Worm (Caenorhabditis elegans) whole organism, L1 larva: ENCODE data around the gene F53A9.3.
A peak's percentile ranks its signal among the peaks of the same experiment; 100 is the strongest.

Experiments used
- aly-2 ChIP-seq: fragments of 150-350 bp; optimal IDR thresholded peaks from 2 replicates; lab custom pipeline; 2014; ENCODE audit warnings: missing biosample characterization, missing genetic modification characterization
- ama-1 ChIP-seq: fragments of 150-350 bp; optimal IDR thresholded peaks from 2 replicates; lab custom pipeline; 2014
- blmp-1 ChIP-seq: fragments of 150-350 bp; optimal IDR thresholded peaks from 2 replicates; lab custom pipeline; 2014; ENCODE audit warnings: missing biosample characterization, missing genetic modification characterization
- ceh-8 ChIP-seq: fragments of 200-800 bp; sonication (Bioruptor generic); optimal IDR thresholded peaks from 2 replicates; lab custom pipeline; 2018; ENCODE audit warnings: mild to moderate bottlenecking, missing genetic modification characterization, moderate library complexity, missing compliant biosample characterization
- dpl-1 ChIP-seq, 3 experiments: fragments of 150-350 bp in 2 of 3; sonication (generic microtip) in 1 of 3; optimal IDR thresholded peaks; 2 replicates each; lab custom pipeline; 2014 to 2017; ENCODE audit warnings: missing biosample characterization in 3 of 3, missing genetic modification characterization in 3 of 3, missing genetic modification reagents in 3 of 3
- dsc-1 ChIP-seq: sonication (generic microtip); optimal IDR thresholded peaks from 2 replicates; lab custom pipeline; 2016; ENCODE audit warnings: mild to moderate bottlenecking, missing genetic modification characterization, missing compliant biosample characterization
- efl-1 ChIP-seq, 4 experiments: fragments of 150-350 bp; optimal IDR thresholded peaks in 3 of 4; peaks in 1 of 4; 1 replicate in 1 of 4; 2 replicates in 3 of 4; lab custom pipeline; 2014; ENCODE audit warnings: missing biosample characterization in 2 of 4, missing genetic modification characterization in 2 of 4, missing genetic modification reagents in 2 of 4
- egl-27 ChIP-seq, 2 experiments: fragments of 150-350 bp in 1 of 2; sonication (generic microtip); optimal IDR thresholded peaks; 3 replicates each; lab custom pipeline; 2017 to 2018; ENCODE audit warnings: missing biosample characterization in 2 of 2, missing genetic modification characterization in 2 of 2, missing genetic modification reagents in 2 of 2
- elt-2 ChIP-seq: sonication (generic microtip); optimal IDR thresholded peaks from 2 replicates; lab custom pipeline; 2016; ENCODE audit warnings: missing genetic modification characterization, mild to moderate bottlenecking, inconsistent platforms, missing compliant biosample characterization, missing genetic modification reagents
- elt-3 ChIP-seq, 6 experiments: fragments of 150-350 bp in 1 of 6; sonication (generic microtip); optimal IDR thresholded peaks; 2 replicates each; lab custom pipeline; 2017 to 2018; ENCODE audit warnings: missing biosample characterization in 6 of 6, missing genetic modification characterization in 6 of 6, inconsistent platforms in 1 of 6
- fkh-10 ChIP-seq: sonication (generic microtip); optimal IDR thresholded peaks from 2 replicates; lab custom pipeline; 2017; ENCODE audit warnings: missing biosample characterization, missing genetic modification reagents, missing genetic modification characterization
- fkh-4 ChIP-seq: sonication (generic microtip); optimal IDR thresholded peaks from 2 replicates; lab custom pipeline; 2016; ENCODE audit warnings: missing compliant biosample characterization, missing genetic modification characterization, borderline replicate concordance
- fkh-8 ChIP-seq: sonication (generic microtip); optimal IDR thresholded peaks from 2 replicates; lab custom pipeline; 2016; ENCODE audit warnings: mild to moderate bottlenecking, missing genetic modification characterization, missing compliant biosample characterization
- grh-1 ChIP-seq: fragments of 200-800 bp; sonication (Bioruptor generic); IDR thresholded peaks from 2 replicates; pipeline ENCODE4 v1.3.6; 2022; ENCODE audit warnings: missing genetic modification reagents, missing genetic modification characterization, missing compliant biosample characterization
- lin-14 ChIP-seq: fragments of 200-800 bp; sonication (Bioruptor generic); optimal IDR thresholded peaks from 2 replicates; lab custom pipeline; 2018; ENCODE audit warnings: mild to moderate bottlenecking, missing genetic modification characterization, moderate library complexity, missing compliant biosample characterization
- lin-35 ChIP-seq, 2 experiments: fragments of 150-350 bp; optimal IDR thresholded peaks; 2 replicates each; lab custom pipeline; 2014; ENCODE audit warnings: missing biosample characterization in 2 of 2, missing genetic modification characterization in 2 of 2, missing genetic modification reagents in 2 of 2
- lsy-2 ChIP-seq, 2 experiments: fragments of 150-350 bp; optimal IDR thresholded peaks; 2 replicates each; lab custom pipeline; 2014; ENCODE audit warnings: missing biosample characterization in 2 of 2, missing genetic modification characterization in 2 of 2
- mab-9 ChIP-seq: fragments of 200-800 bp; sonication (Bioruptor generic); IDR thresholded peaks from 2 replicates; pipeline ENCODE4 v1.3.6; 2022; ENCODE audit warnings: missing genetic modification reagents, missing genetic modification characterization, missing compliant biosample characterization
- mef-2 ChIP-seq: fragments of 150-350 bp; optimal IDR thresholded peaks from 2 replicates; lab custom pipeline; 2014; ENCODE audit warnings: missing biosample characterization, missing genetic modification characterization
- mep-1 ChIP-seq: fragments of 150-350 bp; optimal IDR thresholded peaks from 2 replicates; lab custom pipeline; 2014; ENCODE audit warnings: missing biosample characterization, missing genetic modification characterization
- nhr-12 ChIP-seq: sonication (generic microtip); optimal IDR thresholded peaks from 2 replicates; lab custom pipeline; 2017; ENCODE audit warnings: missing biosample characterization, missing genetic modification characterization
- nhr-19 ChIP-seq: fragments of 200-800 bp; sonication (Bioruptor generic); conservative IDR thresholded peaks from 2 replicates; pipeline ENCODE4 v1.3.6; 2022; ENCODE audit warnings: missing genetic modification characterization, missing compliant biosample characterization
- nhr-20 ChIP-seq: sonication (generic microtip); optimal IDR thresholded peaks from 2 replicates; lab custom pipeline; 2016; ENCODE audit warnings: mild to moderate bottlenecking, missing genetic modification characterization, missing compliant biosample characterization
- nhr-237 ChIP-seq: fragments of 150-350 bp; optimal IDR thresholded peaks from 2 replicates; lab custom pipeline; 2014; ENCODE audit warnings: missing biosample characterization, missing genetic modification characterization
- nhr-47 ChIP-seq: sonication (generic microtip); optimal IDR thresholded peaks from 2 replicates; lab custom pipeline; 2016; ENCODE audit warnings: mild to moderate bottlenecking, missing genetic modification characterization, moderate library complexity, missing compliant biosample characterization
- nhr-71 ChIP-seq: sonication (generic microtip); optimal IDR thresholded peaks from 2 replicates; lab custom pipeline; 2016; ENCODE audit warnings: mild to moderate bottlenecking, missing genetic modification characterization, moderate library complexity, missing compliant biosample characterization
- nhr-77 ChIP-seq: fragments of 150-350 bp; optimal IDR thresholded peaks from 2 replicates; lab custom pipeline; 2014; ENCODE audit warnings: missing biosample characterization, missing genetic modification characterization
- nhr-90 ChIP-seq: sonication (generic microtip); optimal IDR thresholded peaks from 2 replicates; lab custom pipeline; 2016; ENCODE audit warnings: mild to moderate bottlenecking, missing genetic modification characterization, missing compliant biosample characterization; ENCODE audit not compliant: poor library complexity
- pax-3 ChIP-seq: fragments of 200-800 bp; sonication (Bioruptor generic); optimal IDR thresholded peaks from 2 replicates; lab custom pipeline; 2018; ENCODE audit warnings: mild to moderate bottlenecking, missing genetic modification characterization, moderate library complexity, missing compliant biosample characterization
- pqm-1 ChIP-seq: sonication (generic microtip); optimal IDR thresholded peaks from 3 replicates; lab custom pipeline; 2017; ENCODE audit warnings: missing biosample characterization, missing genetic modification characterization
- snpc-4 ChIP-seq: fragments of 150-350 bp; optimal IDR thresholded peaks from 2 replicates; lab custom pipeline; 2014; ENCODE audit warnings: missing biosample characterization, missing genetic modification characterization
- snu-23 ChIP-seq: sonication (generic microtip); optimal IDR thresholded peaks from 2 replicates; lab custom pipeline; 2016; ENCODE audit warnings: missing genetic modification characterization, missing compliant biosample characterization
- sox-4 ChIP-seq: sonication (generic microtip); optimal IDR thresholded peaks from 2 replicates; lab custom pipeline; 2016; ENCODE audit warnings: missing genetic modification characterization, missing compliant biosample characterization
- sup-37 ChIP-seq: fragments of 200-800 bp; sonication (Bioruptor generic); optimal IDR thresholded peaks from 2 replicates; lab custom pipeline; 2018; ENCODE audit warnings: mild to moderate bottlenecking, missing genetic modification characterization, missing compliant biosample characterization
- swsn-7 ChIP-seq: sonication (generic microtip); optimal IDR thresholded peaks from 2 replicates; lab custom pipeline; 2016; ENCODE audit warnings: missing genetic modification characterization, missing compliant biosample characterization
- tbx-2 ChIP-seq: sonication (generic microtip); optimal IDR thresholded peaks from 2 replicates; lab custom pipeline; 2016; ENCODE audit warnings: missing genetic modification characterization, missing compliant biosample characterization
- tlp-1 ChIP-seq: fragments of 150-350 bp; optimal IDR thresholded peaks from 2 replicates; lab custom pipeline; 2014; ENCODE audit warnings: missing biosample characterization, missing genetic modification characterization
- unc-30 ChIP-seq: sonication (generic microtip); optimal IDR thresholded peaks from 2 replicates; lab custom pipeline; 2017; ENCODE audit warnings: missing biosample characterization, missing genetic modification characterization
- unc-86 ChIP-seq: sonication (generic microtip); optimal IDR thresholded peaks from 2 replicates; lab custom pipeline; 2016; ENCODE audit warnings: missing genetic modification characterization, missing compliant biosample characterization
- vab-15 ChIP-seq: sonication (generic microtip); optimal IDR thresholded peaks from 2 replicates; lab custom pipeline; 2017; ENCODE audit warnings: missing genotype, mild to moderate bottlenecking, missing genetic modification characterization, missing compliant biosample characterization
- zag-1 ChIP-seq: fragments of 150-350 bp; optimal IDR thresholded peaks from 2 replicates; lab custom pipeline; 2014; ENCODE audit warnings: missing biosample characterization, missing genetic modification characterization

The F53A9.3 gene

ce11 chrX:8744192-8744985, 36.2 kb downstream of the F53A9.3 start:
- TF ChIP-seq lsy-2 (tag; optimal IDR thresholded peaks at IDR 0.05; lab: Kevin White, UChicago): no peak
- TF ChIP-seq ceh-8 (GFP tag; lab: Kevin White, UChicago): peak; percentile 54
- TF ChIP-seq fkh-8: peak; percentile 74
- TF ChIP-seq dsc-1 (tag; lab: Kevin White, UChicago): peak; percentile 91
- TF ChIP-seq nhr-71 (tag; lab: Kevin White, UChicago): peak; percentile 66
- TF ChIP-seq sup-37 (GFP tag; lab: Kevin White, UChicago): no peak
- no peak for TF ChIP-seq lin-14 (GFP tag; lab: Kevin White, UChicago)
- peak; percentile 12 for TF ChIP-seq pax-3
- no peak for TF ChIP-seq mef-2 (tag; lab: Kevin White, UChicago)
- no peak for TF ChIP-seq aly-2 (tag; lab: Kevin White, UChicago)
- no peak for TF ChIP-seq efl-1 (optimal IDR thresholded peaks at IDR 0.05; lab: Kevin White, UChicago)
- TF ChIP-seq efl-1 (GFP tag; optimal IDR thresholded peaks at IDR 0.05 in 1 of 2; lab: Kevin White, UChicago): no peak
- TF ChIP-seq nhr-20: peak; percentile 20
- TF ChIP-seq grh-1: no peak
- TF ChIP-seq ama-1: no peak
- TF ChIP-seq unc-30 (tag; lab: Kevin White, UChicago): no peak
- TF ChIP-seq nhr-47: peak; percentile 44
- TF ChIP-seq fkh-10 (GFP tag; lab: Kevin White, UChicago): peak; percentile 18
- TF ChIP-seq tlp-1 (tag; lab: Kevin White, UChicago): no peak
- TF ChIP-seq vab-15 (tag; lab: Kevin White, UChicago): no peak
- no peak for TF ChIP-seq elt-2 (tag; lab: Kevin White, UChicago)

ce11 chrX:8745524-8745923, 37.4 kb downstream of the F53A9.3 start:
- TF ChIP-seq fkh-8 (peak; percentile 44), ama-1 (no peak), nhr-19 (GFP tag; lab: Robert Waterston, UW) (no peak), swsn-7 (tag; lab: Kevin White, UChicago) (no peak), dsc-1 (tag; lab: Kevin White, UChicago) (peak; percentile 91), pax-3 (peak; percentile 2)
- TF ChIP-seq, all 84 proteins: peak for 3

ce11 chrX:8750209-8750608, 42.1 kb downstream of the F53A9.3 start:
- peak in 1 of 2 experiments; percentile 67 for TF ChIP-seq lin-35 (GFP tag; optimal IDR thresholded peaks at IDR 0.05; lab: Kevin White, UChicago)
- TF ChIP-seq elt-3 (tag; optimal IDR thresholded peaks at IDR 0.05; lab: Kevin White, UChicago): peak; percentile 59 to 97 (median 92)
- TF ChIP-seq nhr-19 (GFP tag; lab: Robert Waterston, UW): peak; percentile 63
- TF ChIP-seq fkh-10 (GFP tag; lab: Kevin White, UChicago): no peak
- TF ChIP-seq nhr-90 (tag; lab: Kevin White, UChicago): peak; percentile 42
- peak; percentile 59 for TF ChIP-seq blmp-1 (tag; lab: Kevin White, UChicago)
- TF ChIP-seq nhr-71 (tag; lab: Kevin White, UChicago): peak; percentile 53
- no peak for TF ChIP-seq dpl-1 (GFP tag; optimal IDR thresholded peaks at IDR 0.05; lab: Kevin White, UChicago)
- peak; percentile 63 for TF ChIP-seq nhr-20
- peak; percentile 91 for TF ChIP-seq elt-2 (tag; lab: Kevin White, UChicago)
- TF ChIP-seq nhr-12 (tag; lab: Kevin White, UChicago): no peak
- TF ChIP-seq zag-1 (tag; lab: Kevin White, UChicago): no peak
- peak; percentile 27 for TF ChIP-seq lin-14 (GFP tag; lab: Kevin White, UChicago)
- TF ChIP-seq pqm-1 (tag; lab: Kevin White, UChicago): peak; percentile 7
- TF ChIP-seq nhr-237 (tag; lab: Kevin White, UChicago): no peak
- no peak for TF ChIP-seq nhr-77 (tag; lab: Kevin White, UChicago)
- 0 out of 2 replicates have a peak, but pooled peaks have one; percentile 5 for TF ChIP-seq grh-1
- peak; percentile 15 for TF ChIP-seq snu-23 (GFP tag; lab: Kevin White, UChicago)

ce11 chrX:8750660-8751059, 42.5 kb downstream of the F53A9.3 start, which contains the start of gene asns-2:
asns-2 (minus strand) TSS chrX:8750941.
- no peak for TF ChIP-seq mep-1 (tag; lab: Kevin White, UChicago)
- no peak for TF ChIP-seq ceh-8 (GFP tag; lab: Kevin White, UChicago)
- no peak for TF ChIP-seq dsc-1 (tag; lab: Kevin White, UChicago)
- TF ChIP-seq egl-27 (tag; optimal IDR thresholded peaks at IDR 0.05; lab: Kevin White, UChicago): no peak
- TF ChIP-seq fkh-4 (tag; lab: Kevin White, UChicago): no peak
- TF ChIP-seq snpc-4 (tag; lab: Kevin White, UChicago): no peak
- TF ChIP-seq unc-86 (tag; lab: Kevin White, UChicago): no peak
- TF ChIP-seq fkh-8: no peak
- TF ChIP-seq mab-9 (GFP tag; lab: Robert Waterston, UW): no peak
- TF ChIP-seq sox-4 (tag; lab: Kevin White, UChicago): no peak
- TF ChIP-seq tbx-2 (tag; lab: Kevin White, UChicago): no peak
- TF ChIP-seq nhr-237 (tag; lab: Kevin White, UChicago): no peak
- TF ChIP-seq aly-2 (tag; lab: Kevin White, UChicago): no peak
